Worm (Caenorhabditis elegans) whole organism, late embryonic: ENCODE results near the gene spe-41.
"Not testable (repeated sequence)": the region's sequence is repeated elsewhere in the genome, so short reads cannot be mapped to it uniquely, and the experiment has no call there.

Experiments used
- C08G9.2 ChIP-seq: sonication (generic microtip); optimal IDR thresholded peaks from 2 replicates; lab custom pipeline; 2016; ENCODE audit warnings: mild to moderate bottlenecking, missing genetic modification characterization, moderate library complexity, missing compliant biosample characterization
- K09A11.1 ChIP-seq: sonication (generic microtip); optimal IDR thresholded peaks from 2 replicates; lab custom pipeline; 2017; ENCODE audit warnings: antibody characterized with exemption, mild to moderate bottlenecking, missing genetic modification characterization, missing compliant biosample characterization; ENCODE audit not compliant: insufficient read depth
- T23F11.4 ChIP-seq: fragments of 200-800 bp; sonication (Bioruptor generic); optimal IDR thresholded peaks from 2 replicates; lab custom pipeline; 2018; ENCODE audit warnings: mild to moderate bottlenecking, missing genetic modification characterization, missing compliant biosample characterization
- Y22D7AL.16 ChIP-seq: sonication (generic microtip); optimal IDR thresholded peaks from 2 replicates; lab custom pipeline; 2016; ENCODE audit warnings: missing genetic modification characterization, missing compliant biosample characterization
- ceh-14 ChIP-seq: sonication (generic microtip); optimal IDR thresholded peaks from 2 replicates; lab custom pipeline; 2016; ENCODE audit warnings: missing genotype, missing genetic modification characterization, missing compliant biosample characterization
- ceh-18 ChIP-seq: sonication (generic microtip); optimal IDR thresholded peaks from 2 replicates; lab custom pipeline; 2016; ENCODE audit warnings: missing genetic modification characterization, missing compliant biosample characterization
- ceh-30 ChIP-seq: fragments of 150-350 bp; optimal IDR thresholded peaks from 2 replicates; lab custom pipeline; 2014; ENCODE audit warnings: missing biosample characterization, missing genetic modification characterization
- ceh-31 ChIP-seq: sonication (generic microtip); optimal IDR thresholded peaks from 2 replicates; lab custom pipeline; 2016; ENCODE audit warnings: missing genetic modification characterization, missing compliant biosample characterization
- ceh-34 ChIP-seq: sonication (generic microtip); optimal IDR thresholded peaks from 2 replicates; lab custom pipeline; 2016; ENCODE audit warnings: mild to moderate bottlenecking, missing genetic modification characterization, missing compliant biosample characterization
- ceh-48 ChIP-seq: sonication (generic microtip); optimal IDR thresholded peaks from 2 replicates; lab custom pipeline; 2016; ENCODE audit warnings: missing genetic modification characterization, inconsistent platforms, missing compliant biosample characterization
- dve-1 ChIP-seq: sonication (generic microtip); optimal IDR thresholded peaks from 2 replicates; lab custom pipeline; 2017; ENCODE audit warnings: antibody characterized with exemption, mild to moderate bottlenecking, missing genetic modification characterization, missing compliant biosample characterization
- elt-2 ChIP-seq: sonication (generic microtip); optimal IDR thresholded peaks from 2 replicates; lab custom pipeline; 2016; ENCODE audit warnings: missing genetic modification reagents, missing genetic modification characterization, missing compliant biosample characterization
- ets-4 ChIP-seq: sonication (generic microtip); optimal IDR thresholded peaks from 2 replicates; lab custom pipeline; 2016; ENCODE audit warnings: missing genetic modification characterization, missing compliant biosample characterization
- eyg-1 ChIP-seq: sonication (generic microtip); optimal IDR thresholded peaks from 2 replicates; lab custom pipeline; 2016; ENCODE audit warnings: missing genotype, missing genetic modification characterization, missing compliant biosample characterization
- fax-1 ChIP-seq: sonication (generic microtip); optimal IDR thresholded peaks from 2 replicates; lab custom pipeline; 2016; ENCODE audit warnings: missing genotype, missing genetic modification characterization, missing compliant biosample characterization
- gmeb-2 ChIP-seq: sonication (generic microtip); optimal IDR thresholded peaks from 2 replicates; lab custom pipeline; 2016; ENCODE audit warnings: missing genetic modification characterization, inconsistent platforms, missing compliant biosample characterization
- hlh-30 ChIP-seq: sonication (generic microtip); optimal IDR thresholded peaks from 2 replicates; lab custom pipeline; 2017; ENCODE audit warnings: antibody characterized with exemption, missing genetic modification characterization, missing compliant biosample characterization; ENCODE audit not compliant: insufficient read depth
- hlh-6 ChIP-seq: sonication (generic microtip); optimal IDR thresholded peaks from 2 replicates; lab custom pipeline; 2016; ENCODE audit warnings: missing genotype, missing genetic modification characterization, missing compliant biosample characterization
- lim-6 ChIP-seq: sonication (generic microtip); optimal IDR thresholded peaks from 2 replicates; lab custom pipeline; 2016; ENCODE audit warnings: missing genetic modification characterization, missing compliant biosample characterization
- lin-11 ChIP-seq: fragments of 200-800 bp; sonication (Bioruptor generic); optimal IDR thresholded peaks from 2 replicates; lab custom pipeline; 2018; ENCODE audit warnings: mild to moderate bottlenecking, missing genetic modification characterization, missing compliant biosample characterization
- madf-2 ChIP-seq: sonication (generic microtip); optimal IDR thresholded peaks from 2 replicates; lab custom pipeline; 2017; ENCODE audit warnings: missing genetic modification characterization, missing compliant biosample characterization
- nfya-1 ChIP-seq: sonication (generic microtip); optimal IDR thresholded peaks from 2 replicates; lab custom pipeline; 2017; ENCODE audit warnings: missing genetic modification characterization, mild to moderate bottlenecking, missing compliant biosample characterization, antibody characterized with exemption, moderate library complexity
- nhr-11 ChIP-seq: fragments of 150-350 bp; optimal IDR thresholded peaks from 2 replicates; lab custom pipeline; 2014; ENCODE audit warnings: missing biosample characterization, missing genetic modification characterization
- odd-2 ChIP-seq: sonication (generic microtip); optimal IDR thresholded peaks from 2 replicates; lab custom pipeline; 2017; ENCODE audit warnings: antibody characterized with exemption, mild to moderate bottlenecking, missing genetic modification characterization, missing compliant biosample characterization
- pat-9 ChIP-seq: fragments of 200-800 bp; sonication (Bioruptor generic); optimal IDR thresholded peaks from 2 replicates; lab custom pipeline; 2018; ENCODE audit warnings: mild to moderate bottlenecking, missing genetic modification characterization, moderate library complexity, missing compliant biosample characterization
- pax-1 ChIP-seq: fragments of 150-350 bp; optimal IDR thresholded peaks from 2 replicates; lab custom pipeline; 2014; ENCODE audit warnings: missing biosample characterization, missing genetic modification characterization
- pqm-1 ChIP-seq: sonication (generic microtip); optimal IDR thresholded peaks from 2 replicates; lab custom pipeline; 2016; ENCODE audit warnings: missing genetic modification characterization, missing compliant biosample characterization
- ref-2 ChIP-seq: sonication (generic microtip); optimal IDR thresholded peaks from 2 replicates; lab custom pipeline; 2016; ENCODE audit warnings: missing genetic modification characterization, missing compliant biosample characterization
- rnt-1 ChIP-seq: sonication (generic microtip); optimal IDR thresholded peaks from 2 replicates; lab custom pipeline; 2016; ENCODE audit warnings: missing genetic modification characterization, missing compliant biosample characterization
- sox-2 ChIP-seq: fragments of 200-800 bp; sonication (Bioruptor generic); IDR thresholded peaks from 2 replicates; pipeline ENCODE4 v1.3.6; 2022; ENCODE audit warnings: missing genetic modification reagents, missing genetic modification characterization, missing compliant biosample characterization
- sox-4 ChIP-seq: sonication (generic microtip); optimal IDR thresholded peaks from 2 replicates; lab custom pipeline; 2017; ENCODE audit warnings: mild to moderate bottlenecking, missing genetic modification characterization, inconsistent platforms, missing compliant biosample characterization
- tbx-2 ChIP-seq: sonication (generic microtip); optimal IDR thresholded peaks from 2 replicates; lab custom pipeline; 2016; ENCODE audit warnings: missing genetic modification characterization, missing compliant biosample characterization
- tbx-7 ChIP-seq: sonication (generic microtip); optimal IDR thresholded peaks from 2 replicates; lab custom pipeline; 2016; ENCODE audit warnings: missing genotype, missing genetic modification characterization, missing compliant biosample characterization
- unc-3 ChIP-seq, 2 experiments: fragments of 200-800 bp in 1 of 2; sonication (Bioruptor generic) in 1 of 2; sonication (generic microtip) in 1 of 2; conservative IDR thresholded peaks in 1 of 2; optimal IDR thresholded peaks in 1 of 2; 2 replicates each; pipeline versions ENCODE4 v1.3.6 to Lab custom; 2016 to 2022; ENCODE audit warnings: missing compliant biosample characterization in 2 of 2, missing genetic modification characterization in 2 of 2, missing genetic modification reagents in 1 of 2
- unc-42 ChIP-seq: sonication (generic microtip); optimal IDR thresholded peaks from 2 replicates; lab custom pipeline; 2016; ENCODE audit warnings: missing genotype, missing genetic modification characterization, missing compliant biosample characterization
- unc-55 ChIP-seq: sonication (generic microtip); optimal IDR thresholded peaks from 2 replicates; lab custom pipeline; 2017; ENCODE audit warnings: missing biosample characterization, missing genetic modification reagents, missing genetic modification characterization
- unc-86 ChIP-seq: sonication (generic microtip); optimal IDR thresholded peaks from 2 replicates; lab custom pipeline; 2016; ENCODE audit warnings: missing genetic modification characterization, missing compliant biosample characterization
- zip-5 ChIP-seq: sonication (generic microtip); optimal IDR thresholded peaks from 2 replicates; lab custom pipeline; 2016; ENCODE audit warnings: missing genetic modification characterization, missing compliant biosample characterization
- ztf-16 ChIP-seq: sonication (generic microtip); optimal IDR thresholded peaks from 2 replicates; lab custom pipeline; 2017; ENCODE audit warnings: missing genetic modification characterization, missing compliant biosample characterization

The spe-41 gene

DNA sequence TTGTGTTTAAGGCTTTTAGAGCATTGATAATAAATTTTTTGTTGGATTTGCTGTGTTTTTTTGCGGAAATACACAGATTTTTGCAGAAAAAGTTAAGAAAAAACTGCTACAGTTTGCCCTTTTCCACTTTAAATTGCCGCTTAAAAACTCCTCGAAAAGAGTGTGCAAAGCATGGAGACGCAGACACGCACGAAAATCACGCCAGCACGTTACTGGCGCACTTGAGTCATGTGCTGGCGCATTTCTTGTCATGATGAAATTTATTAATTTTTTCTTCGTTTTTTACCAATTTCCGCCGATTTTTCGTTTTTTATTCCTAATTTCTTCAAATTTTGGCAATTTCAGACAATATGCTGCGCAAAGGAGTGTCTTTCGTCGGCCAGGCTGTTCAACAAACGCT, 16.1 kb upstream of the spe-41 start, which contains the start of gene C34C12.8 (continued):
- TF ChIP-seq ceh-48 (tag; lab: Kevin White, UChicago) = peak; percentile 13
- peak; percentile 70 for TF ChIP-seq tbx-2 (tag; lab: Kevin White, UChicago)
- TF ChIP-seq lin-11 (tag; lab: Kevin White, UChicago) = peak; percentile 17

ce11 chrIII:3456226-3456625, 12.2 kb upstream of the spe-41 start:
- TF ChIP-seq ceh-30 (tag; lab: Kevin White, UChicago) = peak; percentile 53
- TF ChIP-seq T23F11.4 = no peak
- no peak for TF ChIP-seq pat-9
- TF ChIP-seq unc-42 (tag; lab: Kevin White, UChicago) = peak; percentile 63
- TF ChIP-seq sox-2 (GFP tag; lab: Robert Waterston, UW) = peak; percentile 12; the same call in 1 of the 2 replicates
- no peak for TF ChIP-seq Y22D7AL.16 (tag; lab: Kevin White, UChicago)
- no peak for TF ChIP-seq unc-3 (GFP tag; conservative IDR thresholded peaks at IDR 0.05; lab: Robert Waterston, UW)
- peak; percentile 32 for TF ChIP-seq unc-3 (tag; optimal IDR thresholded peaks at IDR 0.05; lab: Kevin White, UChicago)
- peak; percentile 83 for TF ChIP-seq ceh-18 (tag; lab: Kevin White, UChicago)
- TF ChIP-seq hlh-30 (tag; lab: Kevin White, UChicago) = peak; percentile 50
- TF ChIP-seq hlh-6 = no peak
- peak; percentile 72 for TF ChIP-seq ceh-31 (tag; lab: Kevin White, UChicago)
- peak; percentile 78 for TF ChIP-seq ceh-34 (tag; lab: Kevin White, UChicago)
- TF ChIP-seq rnt-1 = peak; percentile 17
- no peak for TF ChIP-seq tbx-7
- peak; percentile 30 for TF ChIP-seq pax-1
- TF ChIP-seq fax-1 (tag; lab: Kevin White, UChicago) = peak; percentile 11
- peak; percentile 44 for TF ChIP-seq unc-86
- peak; percentile 64 for TF ChIP-seq tbx-2 (tag; lab: Kevin White, UChicago)
- no peak for TF ChIP-seq eyg-1 (tag; lab: Kevin White, UChicago)
- peak; percentile 21 for TF ChIP-seq madf-2 (tag; lab: Kevin White, UChicago)
- TF ChIP-seq ref-2 (tag; lab: Kevin White, UChicago) = peak; percentile 83
- peak; percentile 49 for TF ChIP-seq pqm-1 (tag; lab: Kevin White, UChicago)
- no peak for TF ChIP-seq nhr-11
- TF ChIP-seq ets-4 (tag; lab: Kevin White, UChicago) = peak; percentile 38
- peak; percentile 79 for TF ChIP-seq ceh-14 (tag; lab: Kevin White, UChicago)
- TF ChIP-seq K09A11.1 = peak; percentile 44
- no peak for TF ChIP-seq odd-2 (tag; lab: Kevin White, UChicago)
- TF ChIP-seq ztf-16 (tag; lab: Kevin White, UChicago) = peak; percentile 52
- peak; percentile 52 for TF ChIP-seq C08G9.2 (tag; lab: Kevin White, UChicago)
- TF ChIP-seq nfya-1 (tag; lab: Kevin White, UChicago) = peak; percentile 91
- TF ChIP-seq dve-1 (tag; lab: Kevin White, UChicago) = peak; percentile 73
- TF ChIP-seq sox-4 = no peak
- TF ChIP-seq gmeb-2 (tag; lab: Kevin White, UChicago) = no peak
- TF ChIP-seq unc-55 (GFP tag; lab: Kevin White, UChicago) = peak; percentile 50
- peak; percentile 68 for TF ChIP-seq elt-2 (tag; lab: Kevin White, UChicago)

DNA sequence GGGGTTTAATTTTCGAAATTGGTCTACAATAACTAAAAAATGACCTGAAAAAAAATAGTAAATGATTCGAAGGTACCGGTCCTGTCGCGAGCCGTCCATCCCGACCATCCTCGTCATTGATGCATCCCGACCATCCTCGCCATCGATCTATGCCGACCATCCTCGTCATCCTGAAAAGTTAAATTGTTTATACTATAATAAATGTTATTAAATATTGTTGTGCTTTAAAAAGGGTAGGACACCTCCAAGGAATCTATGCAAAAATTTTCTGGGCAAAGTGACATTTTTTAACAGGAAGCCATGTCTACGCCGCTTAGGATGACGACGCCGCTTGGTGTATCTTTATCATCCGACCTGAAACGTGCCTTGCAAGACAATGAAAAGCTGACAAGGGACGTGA, 10.0 kb upstream of the spe-41 start, which contains the start of gene C34C12.1:
Gene C34C12.1, plus strand, starts transcription at position 301 of the 400 bp plus-strand sequence.
- TF ChIP-seq lim-6, gmeb-2, zip-5 (tag; lab: Kevin White, UChicago): not testable (repeated sequence)
